Worm (Caenorhabditis elegans) whole organism, midembryonic: ENCODE data around the gene Y82E9BR.8.

Source experiments
- cog-1 ChIP-seq: sonication (generic microtip); optimal IDR thresholded peaks from 2 replicates; lab custom pipeline; 2016; ENCODE audit warnings: missing genetic modification characterization, missing compliant biosample characterization
- klf-2 ChIP-seq: fragments of 200-800 bp; sonication (Bioruptor generic); conservative IDR thresholded peaks from 2 replicates; pipeline ENCODE4 v1.3.6; 2022; ENCODE audit warnings: missing genetic modification reagents, missing genetic modification characterization, missing compliant biosample characterization

DNA sequence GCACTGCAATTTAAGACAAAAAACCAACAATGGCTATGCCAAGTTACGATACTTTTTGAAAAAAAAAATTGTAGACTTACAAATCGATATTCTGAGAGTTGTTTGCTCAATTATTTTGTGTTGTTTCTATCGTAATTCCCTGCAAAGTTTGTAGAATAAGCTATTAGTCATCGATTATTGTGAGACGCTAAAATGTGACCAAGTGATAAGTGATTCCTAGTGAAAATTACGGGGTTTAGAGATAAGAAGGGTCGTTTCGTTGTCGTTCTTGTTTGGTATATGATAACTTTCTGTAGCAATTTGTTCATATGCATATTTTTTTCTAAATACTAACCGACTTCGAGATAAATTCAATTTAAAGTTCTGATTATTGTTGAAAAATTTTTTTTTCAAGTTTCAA, 40.3 kb upstream of the Y82E9BR.8 start:
- no peak for TF ChIP-seq cog-1 (tag; lab: Kevin White, UChicago)
- no peak for TF ChIP-seq klf-2 (GFP tag; lab: Robert Waterston, UW)
